Worm (Caenorhabditis elegans): ENCODE data around the gene prp-8.

ce11 chrIII:8220081-8220480 lies 55.9 kb downstream of the prp-8 start:
- TF ChIP-seq klf-2 (GFP tag; conservative IDR thresholded peaks at IDR 0.05): no peak
- no peak for TF ChIP-seq flt-1 (GFP tag; IDR thresholded peaks at IDR 0.05)
- no peak for TF ChIP-seq ztf-23 (GFP tag; IDR thresholded peaks at IDR 0.05)
- TF ChIP-seq med-1 (GFP tag; optimal IDR thresholded peaks at IDR 0.05; ENCODE audit: insufficient read depth): no peak
- no peak for TF ChIP-seq cog-1 (tag; optimal IDR thresholded peaks at IDR 0.05)
- TF ChIP-seq ztf-29 (GFP tag; IDR thresholded peaks at IDR 0.05): no peak
